Worm (Caenorhabditis elegans) whole organism, young adult: ENCODE results near the gene F15B9.8.
A peak's percentile ranks its signal among the peaks of the same experiment; 100 is the strongest.

Source experiments
- F10E7.11 ChIP-seq: sonication (generic microtip); optimal IDR thresholded peaks from 2 replicates; lab custom pipeline; 2017; ENCODE audit warnings: mild to moderate bottlenecking, missing genetic modification characterization, moderate library complexity, missing compliant biosample characterization
- F39B2.1 ChIP-seq: fragments of 200-800 bp; sonication (Bioruptor generic); IDR thresholded peaks from 2 replicates; pipeline ENCODE4 v1.3.6; 2022; ENCODE audit warnings: missing genetic modification reagents, missing genetic modification characterization, missing compliant biosample characterization
- F49E8.2 ChIP-seq: sonication (generic microtip); optimal IDR thresholded peaks from 3 replicates; lab custom pipeline; 2017; ENCODE audit warnings: missing genetic modification characterization, mild to moderate bottlenecking, missing compliant biosample characterization, antibody characterized with exemption, moderate library complexity; ENCODE audit not compliant: insufficient read depth
- F52B5.7 ChIP-seq: sonication (generic microtip); optimal IDR thresholded peaks from 2 replicates; lab custom pipeline; 2016; ENCODE audit warnings: mild to moderate bottlenecking, missing genetic modification characterization, missing compliant biosample characterization
- T07F8.4 ChIP-seq: sonication (generic microtip); optimal IDR thresholded peaks from 2 replicates; lab custom pipeline; 2016; ENCODE audit warnings: mild to moderate bottlenecking, missing genetic modification characterization, moderate library complexity, missing compliant biosample characterization
- Y67H2A.10 ChIP-seq: fragments of 200-800 bp; sonication (Bioruptor generic); conservative IDR thresholded peaks from 2 replicates; pipeline ENCODE4 v1.3.6; 2022; ENCODE audit warnings: missing genetic modification reagents, missing genetic modification characterization, missing compliant biosample characterization
- athp-1 ChIP-seq: sonication (generic microtip); optimal IDR thresholded peaks from 2 replicates; lab custom pipeline; 2017; ENCODE audit warnings: mild to moderate bottlenecking, missing genetic modification characterization, missing compliant biosample characterization
- attf-3 ChIP-seq: fragments of 200-800 bp; sonication (Bioruptor generic); conservative IDR thresholded peaks from 2 replicates; pipeline ENCODE4 v1.3.6; 2022; ENCODE audit warnings: missing genetic modification reagents, missing genetic modification characterization, missing compliant biosample characterization
- attf-6 ChIP-seq: fragments of 200-800 bp; sonication (Bioruptor generic); IDR thresholded peaks from 2 replicates; pipeline ENCODE4 v1.3.6; 2022; ENCODE audit warnings: missing genetic modification reagents, missing genetic modification characterization, missing compliant biosample characterization
- ceh-100 ChIP-seq: fragments of 200-800 bp; sonication (Bioruptor generic); IDR thresholded peaks from 2 replicates; pipeline ENCODE4 v1.3.6; 2022; ENCODE audit warnings: missing genetic modification reagents, missing genetic modification characterization, missing compliant biosample characterization
- ceh-27 ChIP-seq: fragments of 200-800 bp; sonication (Bioruptor generic); optimal IDR thresholded peaks from 2 replicates; lab custom pipeline; 2018; ENCODE audit warnings: mild to moderate bottlenecking, missing genetic modification characterization, moderate library complexity, missing compliant biosample characterization
- chd-7 ChIP-seq: sonication (generic microtip); optimal IDR thresholded peaks from 2 replicates; lab custom pipeline; 2016; ENCODE audit warnings: mild to moderate bottlenecking, missing genetic modification characterization, moderate library complexity, missing compliant biosample characterization
- die-1 ChIP-seq: sonication (generic microtip); optimal IDR thresholded peaks from 2 replicates; lab custom pipeline; 2016; ENCODE audit warnings: missing genotype, mild to moderate bottlenecking, missing genetic modification characterization, missing compliant biosample characterization
- egrh-3 ChIP-seq: fragments of 200-800 bp; sonication (Bioruptor generic); IDR thresholded peaks from 2 replicates; pipeline ENCODE4 v1.3.6; 2022; ENCODE audit warnings: missing genetic modification reagents, missing genetic modification characterization, missing compliant biosample characterization
- ekl-4 ChIP-seq: fragments of 200-800 bp; sonication (Bioruptor generic); IDR thresholded peaks from 2 replicates; pipeline ENCODE4 v1.3.6; 2022; ENCODE audit warnings: missing genetic modification reagents, missing genetic modification characterization, missing compliant biosample characterization
- ets-4 ChIP-seq: fragments of 200-800 bp; sonication (Bioruptor generic); optimal IDR thresholded peaks from 2 replicates; lab custom pipeline; 2018; ENCODE audit warnings: mild to moderate bottlenecking, missing genetic modification characterization, missing compliant biosample characterization
- hrde-1 ChIP-seq: sonication (generic microtip); optimal IDR thresholded peaks from 2 replicates; lab custom pipeline; 2016; ENCODE audit warnings: missing genetic modification characterization, mild to moderate bottlenecking, missing compliant biosample characterization, moderate library complexity, missing genotype, missing genetic modification reagents, borderline replicate concordance
- let-607 ChIP-seq, 2 experiments: fragments of 200-800 bp in 1 of 2; sonication (Bioruptor generic) in 1 of 2; sonication (generic microtip) in 1 of 2; optimal IDR thresholded peaks; 2 replicates each; lab custom pipeline; 2016 to 2018; ENCODE audit warnings: mild to moderate bottlenecking in 2 of 2, missing compliant biosample characterization in 2 of 2, missing genetic modification characterization in 2 of 2, moderate library complexity in 2 of 2, missing genotype in 1 of 2
- lin-35 ChIP-seq, 3 experiments: fragments of 150-350 bp in 2 of 3; sonication (generic microtip) in 1 of 3; optimal IDR thresholded peaks; 2 replicates each; lab custom pipeline; 2014 to 2018; ENCODE audit warnings: missing biosample characterization in 3 of 3, missing genetic modification characterization in 3 of 3, missing genetic modification reagents in 3 of 3
- lin-54 ChIP-seq: fragments of 200-800 bp; sonication (Bioruptor generic); optimal IDR thresholded peaks from 2 replicates; lab custom pipeline; 2018; ENCODE audit warnings: mild to moderate bottlenecking, missing genetic modification characterization, missing compliant biosample characterization
- lir-1 ChIP-seq: fragments of 200-800 bp; sonication (Bioruptor generic); conservative IDR thresholded peaks from 2 replicates; pipeline ENCODE4 v1.3.6; 2022; ENCODE audit warnings: missing genetic modification reagents, missing genetic modification characterization, missing compliant biosample characterization
- nfyb-1 ChIP-seq: fragments of 200-800 bp; sonication (Bioruptor generic); IDR thresholded peaks from 2 replicates; pipeline ENCODE4 v1.3.6; 2022; ENCODE audit warnings: missing genetic modification reagents, missing genetic modification characterization, missing compliant biosample characterization
- nhr-179 ChIP-seq: sonication (generic microtip); optimal IDR thresholded peaks from 2 replicates; lab custom pipeline; 2016; ENCODE audit warnings: mild to moderate bottlenecking, missing genetic modification characterization, missing compliant biosample characterization
- nhr-80 ChIP-seq: sonication (generic microtip); optimal IDR thresholded peaks from 2 replicates; lab custom pipeline; 2016; ENCODE audit warnings: missing genetic modification characterization, missing compliant biosample characterization
- nhr-90 ChIP-seq: sonication (generic microtip); optimal IDR thresholded peaks from 2 replicates; lab custom pipeline; 2016; ENCODE audit warnings: missing genotype, mild to moderate bottlenecking, missing genetic modification characterization, missing compliant biosample characterization
- pbrm-1 ChIP-seq: fragments of 200-800 bp; sonication (Bioruptor generic); IDR thresholded peaks from 2 replicates; pipeline ENCODE4 v1.3.6; 2022; ENCODE audit warnings: missing genetic modification reagents, missing genetic modification characterization, missing compliant biosample characterization
- rcor-1 ChIP-seq: fragments of 200-800 bp; sonication (Bioruptor generic); IDR thresholded peaks from 2 replicates; pipeline ENCODE4 v1.3.6; 2022; ENCODE audit warnings: missing genetic modification reagents, missing genetic modification characterization, missing compliant biosample characterization
- rec-8 ChIP-seq, 2 experiments: sonication (generic microtip); optimal IDR thresholded peaks; 2 replicates each; lab custom pipeline; 2016; ENCODE audit warnings: mild to moderate bottlenecking in 2 of 2, missing genetic modification characterization in 2 of 2, missing genetic modification reagents in 2 of 2, missing genotype in 2 of 2, missing biosample characterization in 1 of 2, missing compliant biosample characterization in 1 of 2, moderate library complexity in 1 of 2
- repo-1 ChIP-seq: sonication (generic microtip); optimal IDR thresholded peaks from 2 replicates; lab custom pipeline; 2017; ENCODE audit warnings: mild to moderate bottlenecking, missing genetic modification characterization, missing compliant biosample characterization
- sdz-38 ChIP-seq: sonication (generic microtip); optimal IDR thresholded peaks from 2 replicates; lab custom pipeline; 2016; ENCODE audit warnings: missing genotype, missing genetic modification characterization, missing compliant biosample characterization
- snpc-1.3 ChIP-seq: sonication (generic microtip); optimal IDR thresholded peaks from 2 replicates; lab custom pipeline; 2017; ENCODE audit warnings: missing genetic modification characterization, mild to moderate bottlenecking, missing compliant biosample characterization, antibody characterized with exemption, moderate library complexity, missing genotype, missing genetic modification reagents; ENCODE audit not compliant: insufficient read depth
- snpc-3.4 ChIP-seq: sonication (generic microtip); optimal IDR thresholded peaks from 2 replicates; lab custom pipeline; 2017; ENCODE audit warnings: missing genetic modification characterization, mild to moderate bottlenecking, missing compliant biosample characterization, antibody characterized with exemption, moderate library complexity, missing genotype, missing genetic modification reagents
- somi-1 ChIP-seq: fragments of 200-800 bp; sonication (Bioruptor generic); optimal IDR thresholded peaks from 2 replicates; lab custom pipeline; 2018; ENCODE audit warnings: mild to moderate bottlenecking, missing genetic modification characterization, missing compliant biosample characterization
- sptf-2 ChIP-seq: fragments of 200-800 bp; sonication (Bioruptor generic); optimal IDR thresholded peaks from 2 replicates; lab custom pipeline; 2018; ENCODE audit warnings: mild to moderate bottlenecking, missing genetic modification characterization, missing compliant biosample characterization
- tbp1 ChIP-seq: fragments of 200-800 bp; sonication (Bioruptor generic); optimal IDR thresholded peaks from 2 replicates; lab custom pipeline; 2018; ENCODE audit warnings: mild to moderate bottlenecking, missing genetic modification characterization, missing compliant biosample characterization
- tlf-1 ChIP-seq: fragments of 200-800 bp; sonication (Bioruptor generic); optimal IDR thresholded peaks from 2 replicates; lab custom pipeline; 2018; ENCODE audit warnings: mild to moderate bottlenecking, missing genetic modification characterization, missing compliant biosample characterization
- unc-130 ChIP-seq: sonication (generic microtip); optimal IDR thresholded peaks from 2 replicates; lab custom pipeline; 2016; ENCODE audit warnings: missing genetic modification reagents, missing genetic modification characterization, missing compliant biosample characterization
- xnd-1 ChIP-seq: sonication (generic microtip); optimal IDR thresholded peaks from 2 replicates; lab custom pipeline; 2016; ENCODE audit warnings: missing genotype, missing genetic modification reagents, missing genetic modification characterization, missing compliant biosample characterization
- ztf-18 ChIP-seq: sonication (generic microtip); optimal IDR thresholded peaks from 2 replicates; lab custom pipeline; 2016; ENCODE audit warnings: missing genotype, mild to moderate bottlenecking, missing genetic modification characterization, missing compliant biosample characterization
- ztf-28 ChIP-seq: fragments of 200-800 bp; sonication (Bioruptor generic); IDR thresholded peaks from 2 replicates; pipeline ENCODE4 v1.3.6; 2022; ENCODE audit warnings: missing genetic modification reagents, missing genetic modification characterization, missing compliant biosample characterization
- ztf-6 ChIP-seq: fragments of 200-800 bp; sonication (Bioruptor generic); IDR thresholded peaks from 2 replicates; pipeline ENCODE4 v1.3.6; 2022; ENCODE audit warnings: missing genetic modification reagents, missing genetic modification characterization, missing compliant biosample characterization

F15B9.8 gene

ce11 chrV:13028871-13029270, 40.5 kb downstream of the F15B9.8 start (continued):
- TF ChIP-seq somi-1 (GFP tag; lab: Kevin White, UChicago): no peak

ce11 chrV:13033223-13033622, 44.9 kb downstream of the F15B9.8 start, which contains the start of gene W07G4.1:
TSS of gene W07G4.1 (plus strand) at chrV:13033523.
- TF ChIP-seq unc-130 (GFP tag; lab: Kevin White, UChicago): no peak
- TF ChIP-seq sptf-2 (GFP tag; lab: Kevin White, UChicago): no peak
- no peak for TF ChIP-seq F39B2.1 (GFP tag; lab: Robert Waterston, UW)
- no peak for TF ChIP-seq hrde-1 (tag; lab: Kevin White, UChicago)
- no peak for TF ChIP-seq ztf-28 (GFP tag; lab: Robert Waterston, UW)
- no peak for TF ChIP-seq athp-1
- no peak for TF ChIP-seq F52B5.7
- TF ChIP-seq rec-8 (tag; optimal IDR thresholded peaks at IDR 0.05; lab: Kevin White, UChicago): no peak
- TF ChIP-seq nhr-90: no peak
- TF ChIP-seq repo-1 (tag; lab: Kevin White, UChicago): no peak
- TF ChIP-seq die-1: no peak
- TF ChIP-seq sdz-38 (tag; lab: Kevin White, UChicago): no peak
- TF ChIP-seq, all 124 proteins: peak for 0

ce11 chrV:13034604-13035003, 46.2 kb downstream of the F15B9.8 start, which contains the start of gene W07G4.7:
TSS of gene W07G4.7 (minus strand) at chrV:13034704.
- TF ChIP-seq egrh-3 (GFP tag; lab: Robert Waterston, UW): no peak
- TF ChIP-seq Y67H2A.10 (GFP tag; lab: Robert Waterston, UW): no peak
- TF ChIP-seq nhr-179 (tag; lab: Kevin White, UChicago): no peak
- no peak for TF ChIP-seq F49E8.2 (tag; lab: Kevin White, UChicago)
- TF ChIP-seq rec-8 (tag; optimal IDR thresholded peaks at IDR 0.05; lab: Kevin White, UChicago): no peak
- no peak for TF ChIP-seq T07F8.4 (tag; lab: Kevin White, UChicago)
- no peak for TF ChIP-seq unc-130 (GFP tag; lab: Kevin White, UChicago)
- no peak for TF ChIP-seq chd-7 (tag; lab: Kevin White, UChicago)
- no peak for TF ChIP-seq xnd-1 (tag; lab: Kevin White, UChicago)
- TF ChIP-seq ceh-100: no peak
- no peak for TF ChIP-seq attf-6 (GFP tag; lab: Robert Waterston, UW)

ce11 chrV:13036466-13036865, 48.1 kb downstream of the F15B9.8 start, which contains the start of gene W07G4.2:
TSS of gene W07G4.2 (minus strand) at chrV:13036566.
- TF ChIP-seq lir-1 (GFP tag; lab: Robert Waterston, UW): no peak
- no peak for TF ChIP-seq nhr-179 (tag; lab: Kevin White, UChicago)
- no peak for TF ChIP-seq snpc-1.3
- no peak for TF ChIP-seq F10E7.11 (tag; lab: Kevin White, UChicago)
- no peak for TF ChIP-seq snpc-3.4 (tag; lab: Kevin White, UChicago)

ce11 chrV:13041666-13042065, 53.3 kb downstream of the F15B9.8 start, which contains the start of gene scyl-1:
TSS of gene scyl-1 (minus strand) at chrV:13041721.
- TF ChIP-seq tbp1 (GFP tag; lab: Kevin White, UChicago) (peak; percentile 48), tlf-1 (GFP tag; lab: Kevin White, UChicago) (no peak), lin-54 (peak; percentile 62), rcor-1 (0 out of 2 replicates have a peak, but pooled peaks have one; percentile 40), ceh-27 (GFP tag; lab: Kevin White, UChicago) (peak; percentile 27), ekl-4 (0 out of 2 replicates have a peak, but pooled peaks have one; percentile 48), ets-4 (GFP tag; lab: Kevin White, UChicago) (no peak), attf-3 (GFP tag; lab: Robert Waterston, UW) (peak; percentile 37; the same call in 1 of the 2 replicates), ztf-6 (GFP tag; lab: Robert Waterston, UW) (no peak), ztf-18 (tag; lab: Kevin White, UChicago) (peak; percentile 90), nhr-80 (tag; lab: Kevin White, UChicago) (peak; percentile 29), lin-35 (GFP tag; optimal IDR thresholded peaks at IDR 0.05; lab: Kevin White, UChicago) (peak in 1 of 3 experiments; percentile 89), nfyb-1 (peak; percentile 63; the same call in 1 of the 2 replicates), let-607 (tag; optimal IDR thresholded peaks at IDR 0.05; lab: Kevin White, UChicago) (peak in 1 of 2 experiments; percentile 66), pbrm-1 (GFP tag; lab: Robert Waterston, UW) (peak; percentile 61; the same call in 1 of the 2 replicates)
